Worm (Caenorhabditis elegans) whole organism, midembryonic: ENCODE measurements around the gene tat-6.

Source experiments
- T22C8.4 ChIP-seq: fragments of 200-800 bp; sonication (Bioruptor generic); IDR thresholded peaks from 2 replicates; pipeline ENCODE4 v1.3.6; 2022; ENCODE audit warnings: missing genetic modification characterization, missing compliant biosample characterization
- cog-1 ChIP-seq: sonication (generic microtip); optimal IDR thresholded peaks from 2 replicates; lab custom pipeline; 2016; ENCODE audit warnings: missing genetic modification characterization, missing compliant biosample characterization
- klf-2 ChIP-seq: fragments of 200-800 bp; sonication (Bioruptor generic); conservative IDR thresholded peaks from 2 replicates; pipeline ENCODE4 v1.3.6; 2022; ENCODE audit warnings: missing genetic modification reagents, missing genetic modification characterization, missing compliant biosample characterization
- med-1 ChIP-seq: sonication (generic microtip); optimal IDR thresholded peaks from 2 replicates; lab custom pipeline; 2017; ENCODE audit warnings: missing genetic modification characterization, mild to moderate bottlenecking, missing compliant biosample characterization, antibody characterized with exemption, missing genetic modification reagents; ENCODE audit not compliant: insufficient read depth
- ztf-23 ChIP-seq: fragments of 200-800 bp; sonication (Bioruptor generic); IDR thresholded peaks from 2 replicates; pipeline ENCODE4 v1.3.6; 2022; ENCODE audit warnings: missing genetic modification reagents, missing genetic modification characterization, missing compliant biosample characterization
- ztf-29 ChIP-seq: fragments of 200-800 bp; sonication (Bioruptor generic); IDR thresholded peaks from 2 replicates; pipeline ENCODE4 v1.3.6; 2022; ENCODE audit warnings: missing genetic modification reagents, missing genetic modification characterization, missing compliant biosample characterization

ce11 chrV:3104134-3104533 lies 24.8 kb upstream of the tat-6 start, which contains the start of gene str-66:
- no peak for TF ChIP-seq ztf-29 (GFP tag; lab: Robert Waterston, UW)
- TF ChIP-seq cog-1 (tag; lab: Kevin White, UChicago), result no peak
- TF ChIP-seq klf-2 (GFP tag; lab: Robert Waterston, UW), result no peak
- no peak for TF ChIP-seq T22C8.4 (GFP tag; lab: Robert Waterston, UW)
- no peak for TF ChIP-seq ztf-23
- no peak for TF ChIP-seq med-1 (GFP tag; lab: Kevin White, UChicago)
